Fruit fly (Drosophila melanogaster): ENCODE data around the gene CG43390.
A peak's percentile ranks its signal among the peaks of the same experiment; 100 is the strongest.

The CG43390 gene

dm6 chr3L:11533704-11534319 lies 45.9 kb downstream of the CG43390 start (continued):
- TF ChIP-seq dysf (GFP tag; IDR thresholded peaks at IDR 0.05) = peak; percentile 67; the same call in 2 of the 3 replicates
- TF ChIP-seq Tbp (GFP tag; optimal IDR thresholded peaks at IDR 0.05) = no peak
- TF ChIP-seq Eip74EF (GFP tag; optimal IDR thresholded peaks at IDR 0.05) = peak in 1 of 2 experiments; percentile 32
- TF ChIP-seq CG10431 (GFP tag; optimal IDR thresholded peaks at IDR 0.05) = no peak
- no peak for TF ChIP-seq E2f1 (GFP tag; IDR thresholded peaks at IDR 0.05)
- peak; percentile 17 for TF ChIP-seq CG2712 (tag; optimal IDR thresholded peaks at IDR 0.05)
- TF ChIP-seq Opbp (GFP tag; IDR thresholded peaks at IDR 0.05; ENCODE audit: partially characterized antibody) = no peak
- TF ChIP-seq CG11695 (GFP tag; IDR thresholded peaks at IDR 0.05) = no peak
- TF ChIP-seq CG17385 (GFP tag; optimal IDR thresholded peaks at IDR 0.05) = peak; percentile 48
- no peak for TF ChIP-seq br (optimal IDR thresholded peaks at IDR 0.05)
- TF ChIP-seq Ets97D (GFP tag; optimal IDR thresholded peaks at IDR 0.05) = no peak
- no peak for TF ChIP-seq CG18764 (GFP tag; optimal IDR thresholded peaks at IDR 0.05)
- TF ChIP-seq CG13424 (tag; optimal IDR thresholded peaks at IDR 0.05) = peak; percentile 56
- no peak for TF ChIP-seq dimm (GFP tag; IDR thresholded peaks at IDR 0.05)
- TF ChIP-seq CG17912 (GFP tag; optimal IDR thresholded peaks at IDR 0.05) = no peak
- TF ChIP-seq CG3407 (GFP tag; optimal IDR thresholded peaks at IDR 0.05) = no peak
- TF ChIP-seq Abd-B (GFP tag; optimal IDR thresholded peaks at IDR 0.05) = no peak
- no peak for TF ChIP-seq CG11723 (GFP tag; optimal IDR thresholded peaks at IDR 0.05)
- TF ChIP-seq Stat92E (GFP tag; optimal IDR thresholded peaks at IDR 0.05) = no peak
- no peak for TF ChIP-seq wor (GFP tag; IDR thresholded peaks at IDR 0.05)
- no peak for TF ChIP-seq pan (optimal IDR thresholded peaks at IDR 0.05)
- peak in 1 of 2 experiments; percentile 6 for TF ChIP-seq pan (GFP tag; optimal IDR thresholded peaks at IDR 0.05 in 1 of 2, IDR thresholded peaks at IDR 0.05 in 1 of 2)
- no peak for TF ChIP-seq sima (GFP tag; optimal IDR thresholded peaks at IDR 0.05)
- peak; percentile 61 for TF ChIP-seq CG3281 (GFP tag; optimal IDR thresholded peaks at IDR 0.05)
- TF ChIP-seq Rfx (GFP tag; IDR thresholded peaks at IDR 0.05) = peak; percentile 74; the same call in 1 of the 2 replicates
- TF ChIP-seq run (tag; optimal IDR thresholded peaks at IDR 0.05) = no peak
- no peak for TF ChIP-seq fru (optimal IDR thresholded peaks at IDR 0.05)
- no peak for TF ChIP-seq CG32767 (GFP tag; IDR thresholded peaks at IDR 0.05)
- no peak; the same call in 1 of the 2 replicates for TF ChIP-seq MBD-R2 (GFP tag; IDR thresholded peaks at IDR 0.05)
- peak; percentile 69 for TF ChIP-seq CG18599 (GFP tag; optimal IDR thresholded peaks at IDR 0.05)
- TF ChIP-seq slp2 (GFP tag; optimal IDR thresholded peaks at IDR 0.05) = peak; percentile 8
- peak; percentile 36 for TF ChIP-seq pnt (GFP tag; optimal IDR thresholded peaks at IDR 0.05)
- TF ChIP-seq Neu2 (GFP tag; optimal IDR thresholded peaks at IDR 0.05; ENCODE audit: borderline replicate concordance) = no peak
- no peak for TF ChIP-seq Dek (tag; optimal IDR thresholded peaks at IDR 0.05)
- peak; percentile 63 for TF ChIP-seq CG8924 (tag; optimal IDR thresholded peaks at IDR 0.05)
- peak; percentile 22 for TF ChIP-seq CG6765 (GFP tag; optimal IDR thresholded peaks at IDR 0.05)
- TF ChIP-seq corto (GFP tag; optimal IDR thresholded peaks at IDR 0.05) = no peak
- TF ChIP-seq HLH4C (GFP tag; IDR thresholded peaks at IDR 0.05; ENCODE audit: partially characterized antibody) = no peak
- no peak for TF ChIP-seq CG10321 (GFP tag; IDR thresholded peaks at IDR 0.05)
- no peak for TF ChIP-seq Dll (GFP tag; IDR thresholded peaks at IDR 0.05; ENCODE audit: partially characterized antibody)
- peak; percentile 25 for TF ChIP-seq Max (GFP tag; optimal IDR thresholded peaks at IDR 0.05)
- TF ChIP-seq CG4404 (GFP tag; IDR thresholded peaks at IDR 0.05) = no peak
- TF ChIP-seq CG13624 (GFP tag; optimal IDR thresholded peaks at IDR 0.05) = peak; percentile 57
- peak; percentile 13; the same call in 1 of the 3 replicates for TF ChIP-seq Aef1 (GFP tag; IDR thresholded peaks at IDR 0.05)
- TF ChIP-seq tll (GFP tag; optimal IDR thresholded peaks at IDR 0.05) = no peak
- TF ChIP-seq ttk (GFP tag; IDR thresholded peaks at IDR 0.05) = peak; percentile 36; the same call in 1 of the 2 replicates
- peak; percentile 32 for TF ChIP-seq CG18476 (GFP tag; optimal IDR thresholded peaks at IDR 0.05)
- no peak for TF ChIP-seq gt (GFP tag; IDR thresholded peaks at IDR 0.05)
- TF ChIP-seq CG11504 (tag; optimal IDR thresholded peaks at IDR 0.05) = peak; percentile 60
- TF ChIP-seq CG10979 (tag; optimal IDR thresholded peaks at IDR 0.05) = peak; percentile 5
